Worm (Caenorhabditis elegans) whole organism, L2 larva: ENCODE measurements around the gene pals-31.

ENCODE experiments used
- C34F6.9 ChIP-seq: fragments of 150-350 bp; optimal IDR thresholded peaks from 2 replicates; lab custom pipeline; 2014; ENCODE audit warnings: missing biosample characterization, missing genetic modification characterization
- F13H6.1 ChIP-seq: sonication (generic microtip); optimal IDR thresholded peaks from 2 replicates; lab custom pipeline; 2016; ENCODE audit warnings: missing genetic modification characterization, missing compliant biosample characterization
- R02D3.7 ChIP-seq: fragments of 150-350 bp; optimal IDR thresholded peaks from 2 replicates; lab custom pipeline; 2014; ENCODE audit warnings: missing biosample characterization, missing genetic modification characterization
- ZK546.5 ChIP-seq: sonication (generic microtip); optimal IDR thresholded peaks from 2 replicates; lab custom pipeline; 2017; ENCODE audit warnings: missing biosample characterization, missing genetic modification characterization
- alr-1 ChIP-seq: fragments of 150-350 bp; optimal IDR thresholded peaks from 2 replicates; lab custom pipeline; 2014; ENCODE audit warnings: missing biosample characterization, missing genetic modification characterization
- aly-2 ChIP-seq: fragments of 150-350 bp; optimal IDR thresholded peaks from 2 replicates; lab custom pipeline; 2014; ENCODE audit warnings: missing biosample characterization, missing genetic modification characterization
- blmp-1 ChIP-seq: sonication (generic microtip); optimal IDR thresholded peaks from 2 replicates; lab custom pipeline; 2017; ENCODE audit warnings: missing genetic modification characterization, mild to moderate bottlenecking, missing compliant biosample characterization, antibody characterized with exemption, moderate library complexity; ENCODE audit not compliant: insufficient read depth
- ceh-82 ChIP-seq: fragments of 150-350 bp; optimal IDR thresholded peaks from 2 replicates; lab custom pipeline; 2014; ENCODE audit warnings: missing biosample characterization, missing genetic modification characterization
- crh-2 ChIP-seq: sonication (generic microtip); optimal IDR thresholded peaks from 2 replicates; lab custom pipeline; 2017; ENCODE audit warnings: missing biosample characterization, missing genetic modification characterization
- dmd-4 ChIP-seq: sonication (generic microtip); optimal IDR thresholded peaks from 2 replicates; lab custom pipeline; 2017; ENCODE audit warnings: missing biosample characterization, missing genetic modification characterization
- egl-27 ChIP-seq: sonication (generic microtip); optimal IDR thresholded peaks from 3 replicates; lab custom pipeline; 2017; ENCODE audit warnings: missing biosample characterization, missing genetic modification reagents, missing genetic modification characterization
- elt-1 ChIP-seq: fragments of 150-350 bp; optimal IDR thresholded peaks from 2 replicates; lab custom pipeline; 2014; ENCODE audit warnings: missing biosample characterization, missing genetic modification characterization
- elt-3 ChIP-seq: sonication (generic microtip); optimal IDR thresholded peaks from 2 replicates; lab custom pipeline; 2017; ENCODE audit warnings: missing biosample characterization, missing genetic modification characterization
- fos-1 ChIP-seq: fragments of 150-350 bp; optimal IDR thresholded peaks from 2 replicates; lab custom pipeline; 2014; ENCODE audit warnings: missing biosample characterization, missing genetic modification characterization
- lin-11 ChIP-seq: fragments of 150-350 bp; sonication (generic microtip); optimal IDR thresholded peaks from 2 replicates; lab custom pipeline; 2014; ENCODE audit warnings: missing biosample characterization, missing genetic modification characterization, inconsistent platforms, mixed read lengths
- lin-13 ChIP-seq: fragments of 150-350 bp; optimal IDR thresholded peaks from 2 replicates; lab custom pipeline; 2014; ENCODE audit warnings: missing biosample characterization, missing genetic modification reagents, missing genetic modification characterization
- lin-39 ChIP-seq: fragments of 150-350 bp; optimal IDR thresholded peaks from 2 replicates; lab custom pipeline; 2014; ENCODE audit warnings: missing biosample characterization, missing genetic modification reagents, missing genetic modification characterization
- lsy-2 ChIP-seq, 2 experiments: fragments of 150-350 bp in 1 of 2; sonication (generic microtip) in 1 of 2; optimal IDR thresholded peaks; 2 replicates each; lab custom pipeline; 2014 to 2017; ENCODE audit warnings: missing biosample characterization in 2 of 2, missing genetic modification characterization in 2 of 2
- mbf-1 ChIP-seq: sonication (generic microtip); optimal IDR thresholded peaks from 2 replicates; lab custom pipeline; 2017; ENCODE audit warnings: missing biosample characterization, missing genetic modification characterization
- mdl-1 ChIP-seq, 2 experiments: fragments of 150-350 bp in 1 of 2; sonication (generic microtip) in 1 of 2; optimal IDR thresholded peaks; 2 replicates each; lab custom pipeline; 2017; ENCODE audit warnings: missing biosample characterization in 2 of 2, missing genetic modification characterization in 2 of 2
- nhr-11 ChIP-seq: fragments of 150-350 bp; optimal IDR thresholded peaks from 2 replicates; lab custom pipeline; 2014; ENCODE audit warnings: missing biosample characterization, missing genetic modification characterization
- nhr-129 ChIP-seq: fragments of 150-350 bp; optimal IDR thresholded peaks from 2 replicates; lab custom pipeline; 2014; ENCODE audit warnings: missing biosample characterization, missing genetic modification characterization
- nhr-21 ChIP-seq: fragments of 150-350 bp; optimal IDR thresholded peaks from 2 replicates; lab custom pipeline; 2014; ENCODE audit warnings: missing biosample characterization, missing genetic modification characterization
- nhr-23 ChIP-seq: fragments of 150-350 bp; optimal IDR thresholded peaks from 2 replicates; lab custom pipeline; 2014; ENCODE audit warnings: missing biosample characterization, missing genetic modification reagents, missing genetic modification characterization
- nhr-25 ChIP-seq: fragments of 150-350 bp; sonication (generic microtip); optimal IDR thresholded peaks from 3 replicates; lab custom pipeline; 2014; ENCODE audit warnings: missing biosample characterization, missing genetic modification characterization
- nhr-6 ChIP-seq: fragments of 150-350 bp; optimal IDR thresholded peaks from 2 replicates; lab custom pipeline; 2014; ENCODE audit warnings: missing biosample characterization, missing genetic modification characterization
- nhr-77 ChIP-seq: fragments of 150-350 bp; optimal IDR thresholded peaks from 2 replicates; lab custom pipeline; 2014; ENCODE audit warnings: missing biosample characterization, missing genetic modification characterization
- sem-4 ChIP-seq: fragments of 150-350 bp; optimal IDR thresholded peaks from 2 replicates; lab custom pipeline; 2014; ENCODE audit warnings: missing biosample characterization, missing genetic modification reagents, missing genetic modification characterization
- skn-1 ChIP-seq: sonication (generic microtip); optimal IDR thresholded peaks from 2 replicates; lab custom pipeline; 2017; ENCODE audit warnings: missing biosample characterization, missing genetic modification characterization
- sma-9 ChIP-seq, 2 experiments: fragments of 150-350 bp in 1 of 2; sonication (generic microtip) in 1 of 2; optimal IDR thresholded peaks; 2 replicates each; lab custom pipeline; 2014 to 2016; ENCODE audit warnings: missing genetic modification characterization in 2 of 2, mild to moderate bottlenecking in 1 of 2, missing biosample characterization in 1 of 2, missing compliant biosample characterization in 1 of 2, missing genetic modification reagents in 1 of 2, moderate library complexity in 1 of 2
- snpc-4 ChIP-seq: fragments of 150-350 bp; optimal IDR thresholded peaks from 2 replicates; lab custom pipeline; 2014; ENCODE audit warnings: missing biosample characterization, missing genetic modification characterization
- unc-39 ChIP-seq: fragments of 150-350 bp; optimal IDR thresholded peaks from 2 replicates; lab custom pipeline; 2014; ENCODE audit warnings: missing biosample characterization, missing genetic modification characterization
- unc-55 ChIP-seq: fragments of 150-350 bp; sonication (generic microtip); optimal IDR thresholded peaks from 3 replicates; lab custom pipeline; 2014; ENCODE audit warnings: missing biosample characterization, missing genetic modification reagents, missing genetic modification characterization
- unc-62 ChIP-seq: fragments of 150-350 bp; optimal IDR thresholded peaks from 2 replicates; lab custom pipeline; 2014; ENCODE audit warnings: missing biosample characterization, missing genetic modification reagents, missing genetic modification characterization
- zag-1 ChIP-seq: fragments of 150-350 bp; optimal IDR thresholded peaks from 2 replicates; lab custom pipeline; 2014; ENCODE audit warnings: missing biosample characterization, missing genetic modification characterization
- ztf-11 ChIP-seq: sonication (generic microtip); optimal IDR thresholded peaks from 2 replicates; lab custom pipeline; 2017; ENCODE audit warnings: missing biosample characterization, missing genetic modification characterization

The pals-31 gene

DNA sequence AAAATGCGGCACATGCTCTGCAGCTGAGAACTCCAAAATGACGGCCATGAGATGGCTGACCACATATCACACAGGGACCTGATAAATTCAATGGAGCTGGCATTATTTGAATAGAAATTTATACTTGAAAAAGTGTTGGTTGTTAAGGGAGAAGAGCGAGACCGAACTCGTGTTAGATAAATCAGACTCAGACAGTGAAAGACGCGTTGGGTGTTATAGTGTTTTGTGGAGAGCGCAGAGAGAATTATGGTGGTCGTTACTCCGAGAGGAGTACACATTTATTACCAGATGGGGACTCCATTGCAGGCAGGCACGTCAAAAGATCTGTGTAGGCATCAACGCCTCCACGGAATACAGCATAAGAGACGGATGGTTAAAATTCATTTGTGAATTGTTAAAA lies 6.4 kb downstream of the pals-31 start, which contains the start of gene nhr-190:
Gene nhr-190 (minus strand): TSS at position 175 of the 400 bp plus-strand sequence.
- TF ChIP-seq unc-62 (no peak), sma-9 (GFP tag; optimal IDR thresholded peaks at IDR 0.05; lab: Kevin White, UChicago) (peak; percentile 12), sma-9 (tag; optimal IDR thresholded peaks at IDR 0.05; lab: Kevin White, UChicago) (no peak), C34F6.9 (tag; lab: Kevin White, UChicago) (peak; percentile 32), unc-39 (no peak), elt-3 (tag; lab: Kevin White, UChicago) (no peak), lin-11 (no peak), nhr-129 (tag; lab: Kevin White, UChicago) (peak; percentile 35), egl-27 (tag; lab: Kevin White, UChicago) (no peak)

ce11 chrV:646129-646528 lies 9.7 kb downstream of the pals-31 start, which contains the start of gene F48G7.12:
Gene F48G7.12, minus strand, starts transcription at chrV:646229.
- TF ChIP-seq elt-3 (tag; lab: Kevin White, UChicago) (no peak), nhr-11 (tag; lab: Kevin White, UChicago) (no peak), unc-55 (GFP tag; lab: Kevin White, UChicago) (no peak), nhr-129 (tag; lab: Kevin White, UChicago) (no peak), alr-1 (tag; lab: Kevin White, UChicago) (no peak), lin-39 (tag; lab: Kevin White, UChicago) (no peak), nhr-77 (tag; lab: Kevin White, UChicago) (no peak)

DNA sequence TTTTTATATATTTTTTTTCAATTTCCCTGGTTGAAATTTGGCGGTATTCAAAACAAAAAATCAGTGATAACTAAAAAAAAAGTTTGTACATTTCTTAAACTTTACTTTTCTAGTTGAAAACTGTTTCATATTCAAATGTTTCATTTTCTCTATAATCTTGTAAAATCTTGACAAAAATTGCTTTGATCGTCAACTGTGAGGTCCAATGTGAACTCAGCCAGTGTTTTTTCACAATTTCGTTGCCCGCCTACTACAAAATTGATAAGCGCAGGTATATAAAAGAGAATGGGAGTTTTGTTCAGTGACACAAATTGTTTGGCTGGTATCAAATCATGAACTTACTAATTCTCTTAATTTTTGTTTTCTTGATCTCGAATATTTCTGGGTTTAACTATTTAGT lies 10.5 kb downstream of the pals-31 start, which contains the start of gene ugt-42:
Gene ugt-42 (plus strand): TSS at position 301 of the 400 bp plus-strand sequence.
- TF ChIP-seq mbf-1 (no peak), crh-2 (no peak), ztf-11 (no peak), lin-11 (no peak), nhr-25 (no peak), snpc-4 (tag; lab: Kevin White, UChicago) (no peak), elt-3 (tag; lab: Kevin White, UChicago) (no peak), dmd-4 (tag; lab: Kevin White, UChicago) (no peak), fos-1 (tag; lab: Kevin White, UChicago) (no peak), lin-39 (tag; lab: Kevin White, UChicago) (no peak), ZK546.5 (tag; lab: Kevin White, UChicago) (no peak)

ce11 chrV:652940-653339 lies 16.6 kb downstream of the pals-31 start, which contains the start of gene srj-5:
Gene srj-5, minus strand, starts transcription at chrV:653040.
- no peak for TF ChIP-seq unc-39
- no peak for TF ChIP-seq blmp-1
- TF ChIP-seq lin-13: no peak
- no peak for TF ChIP-seq mdl-1 (tag; optimal IDR thresholded peaks at IDR 0.05; lab: Kevin White, UChicago)
- TF ChIP-seq, all 48 proteins: peak for 0

ce11 chrV:654402-654801 lies 18.0 kb downstream of the pals-31 start, which contains the start of gene srj-6:
Gene srj-6, minus strand, starts transcription at chrV:654502.
- TF ChIP-seq mdl-1 (tag; optimal IDR thresholded peaks at IDR 0.05; lab: Kevin White, UChicago) (no peak), elt-1 (tag; lab: Kevin White, UChicago) (no peak), R02D3.7 (no peak), C34F6.9 (tag; lab: Kevin White, UChicago) (no peak), nhr-25 (no peak), zag-1 (tag; lab: Kevin White, UChicago) (no peak), crh-2 (no peak), aly-2 (tag; lab: Kevin White, UChicago) (no peak)

- no peak for TF ChIP-seq unc-55 (GFP tag; lab: Kevin White, UChicago)
- TF ChIP-seq aly-2 (tag; lab: Kevin White, UChicago): no peak
- no peak for TF ChIP-seq unc-62
- TF ChIP-seq, all 48 proteins: peak for 0
Measured at ce11 chrV:655823-656222, 19.4 kb downstream of the pals-31 start, which contains the start of gene srh-245. Gene srh-245, minus strand, starts transcription at chrV:655923.

DNA sequence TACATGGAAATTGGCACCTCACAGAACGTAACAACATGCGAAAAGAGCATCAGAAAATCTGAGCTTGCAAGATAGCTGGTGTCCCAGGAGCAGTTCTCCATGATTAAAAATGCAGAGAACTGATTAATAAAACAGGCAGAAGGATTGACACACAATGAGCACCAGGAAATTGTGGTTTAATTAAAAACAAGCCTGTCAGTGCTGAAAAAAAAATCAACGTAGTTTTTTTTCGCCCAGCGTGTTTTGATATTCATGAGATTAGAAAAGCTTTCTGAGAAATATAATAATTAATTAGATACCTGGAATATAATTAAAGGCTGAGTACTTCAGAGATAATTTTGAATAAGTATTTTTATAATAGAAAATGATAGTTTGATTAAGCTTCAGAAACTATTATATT lies 21.3 kb downstream of the pals-31 start, which contains the start of gene srh-246:
Gene srh-246 (minus strand): TSS at position 101 of the 400 bp plus-strand sequence.
- TF ChIP-seq lsy-2 (tag; optimal IDR thresholded peaks at IDR 0.05; lab: Kevin White, UChicago) (no peak), sma-9 (GFP tag; optimal IDR thresholded peaks at IDR 0.05; lab: Kevin White, UChicago) (no peak), sma-9 (tag; optimal IDR thresholded peaks at IDR 0.05; lab: Kevin White, UChicago) (no peak), skn-1 (tag; lab: Kevin White, UChicago) (no peak), F13H6.1 (tag; lab: Kevin White, UChicago) (no peak), nhr-23 (tag; lab: Kevin White, UChicago) (no peak), egl-27 (tag; lab: Kevin White, UChicago) (no peak), ztf-11 (no peak), C34F6.9 (tag; lab: Kevin White, UChicago) (no peak), unc-39 (no peak), nhr-21 (tag; lab: Kevin White, UChicago) (no peak), elt-1 (tag; lab: Kevin White, UChicago) (no peak), sem-4 (no peak), crh-2 (no peak), nhr-6 (tag; lab: Kevin White, UChicago) (no peak), lin-13 (no peak), ceh-82 (tag; lab: Kevin White, UChicago) (no peak), R02D3.7 (no peak)
- TF ChIP-seq, all 48 proteins: peak for 0
